Fruit fly (Drosophila melanogaster) whole organism, embryonic: Measurements from ENCODE around the gene CG7025.

Experiments used
- Bdp1 ChIP-seq: fragments of 200-800 bp; sonication (Bioruptor generic); optimal IDR thresholded peaks from 3 replicates; lab custom pipeline; 2016; ENCODE audit warnings: missing biosample characterization, missing genetic modification characterization
- CG15514 ChIP-seq: fragments of 200-800 bp; sonication (Bioruptor generic); optimal IDR thresholded peaks from 3 replicates; lab custom pipeline; 2017; ENCODE audit warnings: missing biosample characterization, missing genetic modification characterization, mild to moderate bottlenecking, moderate library complexity, missing genetic modification reagents
- CG17829 ChIP-seq: fragments of 200-800 bp; optimal IDR thresholded peaks from 2 replicates; lab custom pipeline; 2019; ENCODE audit warnings: missing biosample characterization, mild to moderate bottlenecking, missing genetic modification characterization, moderate library complexity
- CG17912 ChIP-seq: fragments of 200-800 bp; sonication (Bioruptor generic); optimal IDR thresholded peaks from 2 replicates; lab custom pipeline; 2018; ENCODE audit warnings: missing biosample characterization, mild to moderate bottlenecking, missing genetic modification characterization
- Ets65A ChIP-seq: fragments of 200-800 bp; sonication (Bioruptor generic); peaks from one replicate; lab custom pipeline; 2016; ENCODE audit warnings: missing biosample characterization, missing genetic modification characterization
- Side ChIP-seq: fragments of 200-800 bp; sonication (Bioruptor generic); optimal IDR thresholded peaks from 2 replicates; lab custom pipeline; 2016; ENCODE audit warnings: missing biosample characterization, missing genetic modification characterization
- hkb ChIP-seq, 2 experiments: fragments of 200-800 bp in 1 of 2; fragments of >200 bp in 1 of 2; sonication (Bioruptor generic) in 1 of 2; IDR thresholded peaks in 1 of 2; optimal IDR thresholded peaks in 1 of 2; 2 replicates each; pipeline versions ENCODE4 v1.3.6 to Lab custom; 2017 to 2022; ENCODE audit warnings: missing biosample characterization in 1 of 2, missing genetic modification characterization in 1 of 2
- phol ChIP-seq: fragments of 200-800 bp; sonication (Bioruptor generic); optimal IDR thresholded peaks from 3 replicates; lab custom pipeline; 2018; ENCODE audit warnings: missing biosample characterization, mild to moderate bottlenecking, missing genetic modification characterization, moderate library complexity
- ro ChIP-seq: fragments of 200-800 bp; sonication (Bioruptor generic); IDR thresholded peaks from 2 replicates; pipeline ENCODE4 v1.3.6; 2022; ENCODE audit warnings: missing biosample characterization, missing genetic modification characterization
- sr ChIP-seq: fragments of 200-800 bp; sonication (Bioruptor generic); IDR thresholded peaks from 3 replicates; pipeline ENCODE4 v1.3.6; 2022; ENCODE audit warnings: missing biosample characterization, missing genetic modification characterization
- zen2 ChIP-seq: fragments of 200-800 bp; sonication (Bioruptor generic); IDR thresholded peaks from 3 replicates; pipeline ENCODE4 v1.3.6; 2022; ENCODE audit warnings: missing biosample characterization, missing genetic modification characterization; ENCODE audit not compliant: partially characterized antibody

DNA sequence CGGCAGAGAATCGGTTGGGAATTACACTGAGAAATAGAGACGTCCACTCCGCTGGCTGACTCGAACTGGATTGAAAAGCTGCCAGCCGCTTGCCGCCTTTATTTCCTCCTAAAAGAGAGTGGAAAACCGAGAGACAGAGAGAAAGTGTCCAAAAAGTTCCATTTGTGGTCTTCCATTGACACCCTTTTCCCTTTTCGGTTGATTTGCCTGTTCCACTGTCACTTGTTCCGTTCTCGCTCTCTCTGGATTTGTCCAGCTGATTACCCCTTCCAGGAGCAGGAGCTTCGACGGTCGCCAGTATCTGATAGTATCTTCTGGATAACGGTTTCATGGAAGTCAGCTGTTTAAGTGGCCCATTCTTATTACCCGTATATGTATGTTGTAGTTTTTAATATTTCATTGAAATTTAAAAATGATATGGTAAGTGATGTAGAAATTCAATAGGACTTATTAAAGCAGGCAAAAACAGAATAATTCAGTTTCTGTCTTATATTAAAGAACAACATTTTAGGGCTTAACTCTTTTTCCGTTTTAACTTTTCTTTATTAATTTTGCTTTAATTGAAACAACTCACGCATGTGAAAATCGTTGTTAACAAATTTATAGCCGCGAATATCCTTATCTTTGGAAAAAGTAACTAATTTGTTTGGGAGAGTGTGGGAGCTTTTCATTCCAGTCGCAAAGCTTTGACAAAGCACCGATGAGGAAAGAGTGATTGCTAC, 17.3 kb downstream of the CG7025 start, which contains the start of gene Slob:
- TF ChIP-seq CG17912 = no peak
- TF ChIP-seq Ets65A (GFP tag; lab: Kevin White, UChicago) = no peak
- TF ChIP-seq Bdp1 (GFP tag; lab: Kevin White, UChicago) = no peak
- TF ChIP-seq CG15514 (GFP tag; lab: Kevin White, UChicago) = peak; percentile 3
- no peak for TF ChIP-seq CG17829
- no peak for TF ChIP-seq hkb (optimal IDR thresholded peaks at IDR 0.05; lab: Kevin White, UChicago)
- TF ChIP-seq hkb (GFP tag; IDR thresholded peaks at IDR 0.05; lab: Robert Waterston, UW) = no peak
- no peak for TF ChIP-seq sr (GFP tag; lab: Robert Waterston, UW)
- TF ChIP-seq zen2 (GFP tag; lab: Robert Waterston, UW) = no peak
- no peak for TF ChIP-seq Side (GFP tag; lab: Kevin White, UChicago)
- TF ChIP-seq phol (tag; lab: Kevin White, UChicago) = peak; percentile 15
- TF ChIP-seq ro (GFP tag; lab: Robert Waterston, UW) = no peak
